Worm (Caenorhabditis elegans): ENCODE data around the gene ipla-5.

Gene ipla-5

DNA sequence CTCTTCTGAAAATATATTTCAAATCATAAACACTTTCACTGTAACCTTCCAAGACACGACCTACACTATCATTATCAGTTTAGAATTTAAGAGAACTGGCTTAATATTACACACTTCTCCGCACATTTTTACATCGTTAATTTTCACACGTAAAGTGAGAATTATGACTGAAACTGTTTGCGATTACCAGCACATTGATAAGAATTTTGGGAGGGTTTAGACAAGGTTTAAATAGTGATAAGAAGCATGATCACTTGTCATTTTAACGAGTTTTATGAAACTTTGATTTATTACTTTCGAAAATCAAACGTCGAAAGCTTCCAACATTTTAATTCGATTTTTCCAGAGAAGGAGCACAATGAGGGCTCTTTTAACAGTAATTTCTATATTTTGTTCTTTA, 15.4 kb downstream of the ipla-5 start, which contains the start of gene F21D5.3:
TSS of gene F21D5.3 (plus strand) at position 347 of the 400 bp plus-strand sequence.
- TF ChIP-seq madf-6 (GFP tag; IDR thresholded peaks at IDR 0.05) (peak; percentile 42), nfyb-1 (GFP tag; IDR thresholded peaks at IDR 0.05) (no peak), ccch-3 (GFP tag; optimal IDR thresholded peaks at IDR 0.05) (no peak), hmg-20 (GFP tag; IDR thresholded peaks at IDR 0.05) (no peak), cebp-1 (GFP tag; IDR thresholded peaks at IDR 0.05) (no peak), cebp-1 (tag; optimal IDR thresholded peaks at IDR 0.05) (peak; percentile 0), ekl-4 (GFP tag; IDR thresholded peaks at IDR 0.05) (no peak), snpc-4 (GFP tag; optimal IDR thresholded peaks at IDR 0.05) (peak; percentile 1), snpc-4 (tag; optimal IDR thresholded peaks at IDR 0.05) (no peak), ets-4 (GFP tag; optimal IDR thresholded peaks at IDR 0.05) (peak; percentile 10), hrde-1 (tag; optimal IDR thresholded peaks at IDR 0.05; ENCODE audit: borderline replicate concordance) (peak; percentile 15), nhr-80 (tag; optimal IDR thresholded peaks at IDR 0.05) (peak; percentile 67)

DNA sequence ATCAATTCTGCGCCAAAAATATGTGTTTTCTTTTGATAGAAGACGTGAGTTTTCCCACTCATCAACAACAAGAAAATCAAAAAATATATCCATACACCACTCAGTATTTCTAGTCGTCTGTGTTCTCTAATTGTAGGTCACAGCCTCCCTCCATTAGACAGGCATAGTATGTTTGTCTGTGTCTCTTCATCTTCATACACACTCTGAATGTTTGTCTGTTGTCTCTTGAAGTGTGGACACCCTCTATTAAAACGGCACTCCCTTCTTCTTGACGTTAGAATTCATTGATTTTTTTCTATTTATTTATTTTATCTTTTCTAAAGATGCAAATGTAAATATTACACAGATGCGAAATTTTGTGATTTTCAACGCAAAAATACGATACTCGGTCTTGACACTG, 22.3 kb downstream of the ipla-5 start:
- peak; percentile 73; the same call in 1 of the 2 replicates for TF ChIP-seq hmg-1.2 (GFP tag; IDR thresholded peaks at IDR 0.05)
- TF ChIP-seq egl-44 (GFP tag; IDR thresholded peaks at IDR 0.05): no peak
- no peak for TF ChIP-seq hmg-20 (GFP tag; IDR thresholded peaks at IDR 0.05)

DNA sequence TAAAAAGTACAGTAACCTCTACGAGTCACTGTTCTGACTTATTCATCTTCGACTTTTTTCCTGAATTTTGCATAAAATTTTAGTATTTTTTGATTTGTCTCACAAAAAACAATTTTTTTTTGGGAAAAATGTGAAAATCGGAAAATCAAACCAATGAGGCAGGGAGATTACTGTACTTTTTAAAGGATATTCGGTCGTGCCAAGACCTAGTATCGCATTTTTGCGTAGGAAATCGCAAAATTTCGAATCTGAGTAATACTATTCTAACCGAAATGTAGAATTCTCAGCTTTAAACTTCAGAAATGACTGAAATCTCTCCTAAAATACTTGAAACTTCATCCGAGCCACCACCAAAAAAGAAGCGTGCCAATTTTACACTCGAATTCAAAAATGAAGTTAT, 22.7 kb downstream of the ipla-5 start, which contains the start of gene F21D5.4:
TSS of gene F21D5.4 (plus strand) at position 301 of the 400 bp plus-strand sequence.
- TF ChIP-seq Y53F4B.3 (GFP tag; IDR thresholded peaks at IDR 0.05) (no peak), hlh-26 (GFP tag; conservative IDR thresholded peaks at IDR 0.05) (no peak), unc-130 (GFP tag; optimal IDR thresholded peaks at IDR 0.05) (no peak), Y53G8AR.9 (GFP tag; conservative IDR thresholded peaks at IDR 0.05) (no peak), ceh-79 (tag; optimal IDR thresholded peaks at IDR 0.05) (no peak), aptf-2 (GFP tag; conservative IDR thresholded peaks at IDR 0.05) (no peak), bed-2 (GFP tag; IDR thresholded peaks at IDR 0.05) (no peak), chd-7 (tag; optimal IDR thresholded peaks at IDR 0.05) (no peak), B0035.1 (tag; optimal IDR thresholded peaks at IDR 0.05) (no peak)

ce11 chrIV:8739294-8739693, 24.2 kb downstream of the ipla-5 start, which contains the start of gene F21D5.5:
Gene F21D5.5 (minus strand): TSS chrIV:8739394.
- TF ChIP-seq lin-54 (GFP tag; optimal IDR thresholded peaks at IDR 0.05): no peak
- no peak for TF ChIP-seq ztf-22 (GFP tag; optimal IDR thresholded peaks at IDR 0.05)
- TF ChIP-seq unc-130 (GFP tag; optimal IDR thresholded peaks at IDR 0.05): no peak
- TF ChIP-seq hmg-1.2 (GFP tag; IDR thresholded peaks at IDR 0.05): no peak
- no peak for TF ChIP-seq T26A5.8 (tag; optimal IDR thresholded peaks at IDR 0.05)
- no peak for TF ChIP-seq ztf-28 (GFP tag; IDR thresholded peaks at IDR 0.05)
- TF ChIP-seq ceh-58 (GFP tag; IDR thresholded peaks at IDR 0.05): no peak

DNA sequence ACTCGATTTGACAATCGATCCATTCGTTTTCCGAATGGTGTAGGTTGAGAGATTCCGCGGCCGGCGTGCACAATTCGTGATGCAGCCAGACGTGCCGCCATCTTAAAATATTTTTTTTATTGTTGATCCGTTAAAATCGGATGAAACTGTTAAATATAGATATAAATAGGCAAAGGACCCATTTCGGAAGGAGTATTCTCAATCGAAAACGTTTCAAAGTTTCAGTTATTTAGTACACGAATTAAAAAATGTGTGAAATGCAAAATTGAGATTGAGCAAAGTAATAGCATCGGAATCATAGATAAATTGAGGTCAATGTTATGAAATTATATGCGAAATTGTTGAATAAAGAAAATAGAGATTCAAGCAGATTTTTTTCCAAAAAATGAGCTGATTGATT, 24.9 kb downstream of the ipla-5 start, which contains the start of gene mrps-33:
TSS of gene mrps-33 (minus strand) at position 101 of the 400 bp plus-strand sequence.
- TF ChIP-seq dpl-1 (GFP tag; optimal IDR thresholded peaks at IDR 0.05): no peak
- TF ChIP-seq ztf-18 (tag; optimal IDR thresholded peaks at IDR 0.05): peak; percentile 8
- TF ChIP-seq lsy-27 (tag; optimal IDR thresholded peaks at IDR 0.05; ENCODE audit: borderline replicate concordance, insufficient read depth): no peak
- TF ChIP-seq fkh-3 (tag; optimal IDR thresholded peaks at IDR 0.05): no peak
- no peak for TF ChIP-seq akir-1 (GFP tag; optimal IDR thresholded peaks at IDR 0.05)

Measured in whole organism, young adult.